Worm (Caenorhabditis elegans): ENCODE data around the gene T08H10.3.

DNA sequence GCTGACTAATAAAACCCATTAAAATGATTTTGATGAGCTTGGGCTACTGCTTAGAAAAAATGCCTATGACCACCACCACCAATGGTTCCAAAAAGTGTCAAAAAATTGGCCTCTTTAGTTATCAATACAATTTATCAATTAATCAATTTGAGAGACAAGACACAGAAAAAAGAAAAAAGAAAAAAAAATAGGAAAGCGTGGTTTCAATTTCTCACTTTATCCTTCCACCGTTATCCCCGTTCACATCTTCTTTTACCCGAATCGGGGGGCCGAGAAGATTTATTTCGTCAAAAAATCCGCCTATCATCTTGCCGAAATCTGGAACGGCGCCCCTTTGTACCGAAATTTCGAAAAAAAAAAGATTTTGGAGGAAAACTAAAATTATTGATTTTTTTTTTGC lies 29.5 kb downstream of the T08H10.3 start:
- TF ChIP-seq egl-27 (tag; optimal IDR thresholded peaks at IDR 0.05) (no peak), unc-62 (GFP tag; optimal IDR thresholded peaks at IDR 0.05) (no peak), lin-39 (tag; optimal IDR thresholded peaks at IDR 0.05) (no peak), elt-3 (tag; optimal IDR thresholded peaks at IDR 0.05) (no peak), ztf-11 (tag; optimal IDR thresholded peaks at IDR 0.05) (no peak)
